Worm (Caenorhabditis elegans) whole organism, L4 larva: ENCODE results near the gene mtch-1.

Source experiments
- F49E8.2 ChIP-seq: sonication (generic microtip); optimal IDR thresholded peaks from 2 replicates; lab custom pipeline; 2016; ENCODE audit warnings: missing compliant biosample characterization, mild to moderate bottlenecking, missing genetic modification characterization, borderline replicate concordance
- T20F7.1 ChIP-seq: fragments of 200-800 bp; sonication (Bioruptor generic); optimal IDR thresholded peaks from 2 replicates; lab custom pipeline; 2018; ENCODE audit warnings: mild to moderate bottlenecking, missing genetic modification characterization, missing compliant biosample characterization
- T26A8.4 ChIP-seq: fragments of 200-800 bp; sonication (Bioruptor generic); IDR thresholded peaks from 2 replicates; pipeline ENCODE4 v1.3.6; 2022; ENCODE audit warnings: missing genetic modification characterization, missing compliant biosample characterization
- aha-1 ChIP-seq: fragments of 150-350 bp; peaks from one replicate; lab custom pipeline; 2014; ENCODE audit warnings: missing biosample characterization, missing genetic modification characterization
- arid-1 ChIP-seq: fragments of 200-800 bp; sonication (Bioruptor generic); conservative IDR thresholded peaks from 2 replicates; pipeline ENCODE4 v1.3.6; 2022; ENCODE audit warnings: missing genetic modification reagents, missing genetic modification characterization, missing compliant biosample characterization
- attf-4 ChIP-seq: sonication (generic microtip); optimal IDR thresholded peaks from 3 replicates; lab custom pipeline; 2017; ENCODE audit warnings: missing biosample characterization, missing genetic modification characterization
- ceh-20 ChIP-seq: fragments of 200-800 bp; sonication (Bioruptor generic); IDR thresholded peaks from 2 replicates; pipeline ENCODE4 v1.3.6; 2022; ENCODE audit warnings: missing genetic modification reagents, missing genetic modification characterization, missing compliant biosample characterization
- ces-1 ChIP-seq: fragments of 150-350 bp; sonication (generic microtip); optimal IDR thresholded peaks from 4 replicates; lab custom pipeline; 2014; ENCODE audit warnings: missing biosample characterization, missing genetic modification reagents, missing genetic modification characterization
- ctbp-1 ChIP-seq: fragments of 200-800 bp; sonication (Bioruptor generic); IDR thresholded peaks from 2 replicates; pipeline ENCODE4 v1.3.6; 2022; ENCODE audit warnings: missing genetic modification reagents, missing genetic modification characterization, missing compliant biosample characterization
- dmd-6 ChIP-seq: fragments of 200-800 bp; sonication (Bioruptor generic); IDR thresholded peaks from 2 replicates; pipeline ENCODE4 v1.3.6; 2022; ENCODE audit warnings: missing genetic modification reagents, missing genetic modification characterization, missing compliant biosample characterization
- dmd-9 ChIP-seq: fragments of 200-800 bp; sonication (Bioruptor generic); IDR thresholded peaks from 2 replicates; pipeline ENCODE4 v1.3.6; 2022; ENCODE audit warnings: missing genetic modification reagents, missing genetic modification characterization, missing compliant biosample characterization
- dpl-1 ChIP-seq: fragments of 150-350 bp; optimal IDR thresholded peaks from 2 replicates; lab custom pipeline; 2014; ENCODE audit warnings: missing biosample characterization, missing genetic modification reagents, missing genetic modification characterization
- duxl-1 ChIP-seq: sonication (generic microtip); optimal IDR thresholded peaks from 2 replicates; lab custom pipeline; 2016; ENCODE audit warnings: mild to moderate bottlenecking, missing genetic modification characterization, moderate library complexity, missing compliant biosample characterization; ENCODE audit not compliant: poor library complexity
- dve-1 ChIP-seq: sonication (generic microtip); optimal IDR thresholded peaks from 2 replicates; lab custom pipeline; 2017; ENCODE audit warnings: antibody characterized with exemption, mild to moderate bottlenecking, missing genetic modification characterization, missing compliant biosample characterization; ENCODE audit not compliant: insufficient read depth
- fos-1 ChIP-seq: fragments of 150-350 bp; optimal IDR thresholded peaks from 2 replicates; lab custom pipeline; 2014; ENCODE audit warnings: missing biosample characterization, missing genetic modification characterization
- hlh-11 ChIP-seq: fragments of 200-800 bp; sonication (Bioruptor generic); optimal IDR thresholded peaks from 2 replicates; lab custom pipeline; 2018; ENCODE audit warnings: mild to moderate bottlenecking, missing genetic modification characterization, missing compliant biosample characterization
- hlh-30 ChIP-seq: sonication (generic microtip); optimal IDR thresholded peaks from 2 replicates; lab custom pipeline; 2017; ENCODE audit warnings: antibody characterized with exemption, mild to moderate bottlenecking, missing genetic modification characterization, missing compliant biosample characterization; ENCODE audit not compliant: insufficient read depth
- hmg-1.1 ChIP-seq: fragments of 200-800 bp; sonication (Bioruptor generic); IDR thresholded peaks from 2 replicates; pipeline ENCODE4 v1.3.6; 2022; ENCODE audit warnings: missing genetic modification reagents, missing genetic modification characterization, missing compliant biosample characterization
- jun-1 ChIP-seq: fragments of 150-350 bp; optimal IDR thresholded peaks from 2 replicates; lab custom pipeline; 2014; ENCODE audit warnings: missing biosample characterization, missing genetic modification reagents, missing genetic modification characterization
- lin-38 ChIP-seq: fragments of 200-800 bp; sonication (Bioruptor generic); IDR thresholded peaks from 2 replicates; pipeline ENCODE4 v1.3.6; 2022; ENCODE audit warnings: missing genetic modification reagents, missing genetic modification characterization, missing compliant biosample characterization
- lin-39 ChIP-seq: fragments of 150-350 bp; optimal IDR thresholded peaks from 2 replicates; lab custom pipeline; 2014; ENCODE audit warnings: missing biosample characterization, missing genetic modification reagents, missing genetic modification characterization
- lsy-2 ChIP-seq, 2 experiments: fragments of 150-350 bp in 1 of 2; sonication (generic microtip) in 1 of 2; optimal IDR thresholded peaks; 2 replicates each; lab custom pipeline; 2014 to 2017; ENCODE audit warnings: missing biosample characterization in 2 of 2, missing genetic modification characterization in 2 of 2
- mep-1 ChIP-seq: fragments of 150-350 bp; sonication (generic microtip); optimal IDR thresholded peaks from 3 replicates; lab custom pipeline; 2014; ENCODE audit warnings: missing biosample characterization, missing genetic modification characterization
- mes-2 ChIP-seq: sonication (generic microtip); optimal IDR thresholded peaks from 2 replicates; lab custom pipeline; 2016; ENCODE audit warnings: missing genotype, mild to moderate bottlenecking, missing genetic modification characterization, missing compliant biosample characterization; ENCODE audit not compliant: poor library complexity, severe bottlenecking
- mxl-3 ChIP-seq: fragments of 200-800 bp; sonication (Bioruptor generic); optimal IDR thresholded peaks from 2 replicates; lab custom pipeline; 2018; ENCODE audit warnings: mild to moderate bottlenecking, missing genetic modification characterization, missing compliant biosample characterization
- nhr-25 ChIP-seq: sonication (generic microtip); optimal IDR thresholded peaks from 2 replicates; lab custom pipeline; 2017; ENCODE audit warnings: missing genetic modification characterization, mild to moderate bottlenecking, missing compliant biosample characterization, antibody characterized with exemption, moderate library complexity, borderline replicate concordance; ENCODE audit not compliant: insufficient read depth
- nhr-41 ChIP-seq: fragments of 200-800 bp; sonication (Bioruptor generic); IDR thresholded peaks from 2 replicates; pipeline ENCODE4 v1.3.6; 2022; ENCODE audit warnings: missing genetic modification reagents, missing genetic modification characterization, missing compliant biosample characterization
- nhr-42 ChIP-seq: fragments of 200-800 bp; sonication (Bioruptor generic); IDR thresholded peaks from 2 replicates; pipeline ENCODE4 v1.3.6; 2022; ENCODE audit warnings: missing genetic modification characterization, missing compliant biosample characterization
- nhr-48 ChIP-seq: sonication (generic microtip); optimal IDR thresholded peaks from 2 replicates; lab custom pipeline; 2016; ENCODE audit warnings: mild to moderate bottlenecking, missing genetic modification characterization, missing compliant biosample characterization
- php-3 ChIP-seq: fragments of 200-800 bp; sonication (Bioruptor generic); IDR thresholded peaks from 2 replicates; pipeline ENCODE4 v1.3.6; 2022; ENCODE audit warnings: missing genetic modification reagents, missing genetic modification characterization, missing compliant biosample characterization
- pqm-1 ChIP-seq: sonication (generic microtip); optimal IDR thresholded peaks from 2 replicates; lab custom pipeline; 2017; ENCODE audit warnings: missing biosample characterization, missing genetic modification characterization
- rbr-2 ChIP-seq: sonication (generic microtip); optimal IDR thresholded peaks from 2 replicates; lab custom pipeline; 2016; ENCODE audit warnings: missing genotype, missing genetic modification characterization, missing compliant biosample characterization
- sdz-12 ChIP-seq: fragments of 200-800 bp; sonication (Bioruptor generic); optimal IDR thresholded peaks from 2 replicates; lab custom pipeline; 2018; ENCODE audit warnings: mild to moderate bottlenecking, missing genetic modification characterization, missing compliant biosample characterization
- spr-1 ChIP-seq: sonication (generic microtip); optimal IDR thresholded peaks from 2 replicates; lab custom pipeline; 2016; ENCODE audit warnings: mild to moderate bottlenecking, missing genetic modification characterization, missing compliant biosample characterization
- tag-97 ChIP-seq: fragments of 200-800 bp; sonication (Bioruptor generic); IDR thresholded peaks from 2 replicates; pipeline ENCODE4 v1.3.6; 2022; ENCODE audit warnings: missing genetic modification characterization, missing compliant biosample characterization
- tra-1 ChIP-seq: fragments of 200-800 bp; sonication (Bioruptor generic); IDR thresholded peaks from 2 replicates; pipeline ENCODE4 v1.3.6; 2022; ENCODE audit warnings: missing genetic modification reagents, missing genetic modification characterization, missing compliant biosample characterization
- unc-62 ChIP-seq, 3 experiments: fragments of 150-350 bp in 1 of 3; sonication (generic microtip); optimal IDR thresholded peaks in 2 of 3; peaks in 1 of 3; 1 replicate in 1 of 3; 2 replicates in 2 of 3; lab custom pipeline; 2014 to 2017; ENCODE audit warnings: missing biosample characterization in 3 of 3, missing genetic modification characterization in 3 of 3, missing genetic modification reagents in 3 of 3, missing genotype in 1 of 3
- zfp-2 ChIP-seq: sonication (generic microtip); optimal IDR thresholded peaks from 2 replicates; lab custom pipeline; 2016; ENCODE audit warnings: mild to moderate bottlenecking, missing genetic modification characterization, missing compliant biosample characterization
- zfp-3 ChIP-seq: fragments of 200-800 bp; sonication (Bioruptor generic); conservative IDR thresholded peaks from 2 replicates; pipeline ENCODE4 v1.3.6; 2022; ENCODE audit warnings: missing genetic modification reagents, missing genetic modification characterization, missing compliant biosample characterization
- zip-2 ChIP-seq: fragments of 150-350 bp; optimal IDR thresholded peaks from 2 replicates; lab custom pipeline; 2014; ENCODE audit warnings: missing biosample characterization, missing genetic modification characterization
- ztf-7 ChIP-seq: fragments of 150-350 bp; optimal IDR thresholded peaks from 2 replicates; lab custom pipeline; 2014; ENCODE audit warnings: missing biosample characterization, missing genetic modification characterization

The mtch-1 gene

DNA sequence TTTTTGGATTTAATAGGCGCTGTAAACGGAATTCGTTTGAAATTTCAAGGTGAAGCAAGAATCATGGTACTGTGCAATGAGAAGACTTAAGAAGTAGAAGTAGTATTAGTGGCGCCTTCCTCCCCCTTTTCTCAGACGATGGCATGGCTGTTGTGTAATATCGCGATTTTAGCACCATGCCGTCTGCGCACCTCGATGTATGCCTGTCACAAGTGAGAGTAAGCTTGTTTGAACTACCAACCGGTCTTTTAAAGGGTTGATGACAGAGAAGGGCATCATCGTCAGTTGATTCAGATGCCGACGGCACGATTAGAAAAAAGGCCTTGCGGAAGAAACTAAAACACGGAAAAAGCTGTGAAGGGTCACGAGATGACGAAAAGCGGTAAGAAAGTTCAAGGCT, 30.0 kb upstream of the mtch-1 start:
- TF ChIP-seq lin-39, result no peak
- peak; percentile 52 for TF ChIP-seq nhr-25 (tag; lab: Kevin White, UChicago)
- TF ChIP-seq nhr-42 (GFP tag; lab: Robert Waterston, UW), result no peak
- peak; percentile 51 for TF ChIP-seq hlh-30
- TF ChIP-seq spr-1 (tag; lab: Kevin White, UChicago), result no peak
- TF ChIP-seq nhr-48 (tag; lab: Kevin White, UChicago), result peak; percentile 8
- TF ChIP-seq mxl-3 (GFP tag; lab: Kevin White, UChicago), result peak; percentile 61
- no peak for TF ChIP-seq duxl-1 (tag; lab: Kevin White, UChicago)
- no peak for TF ChIP-seq T20F7.1 (GFP tag; lab: Kevin White, UChicago)
- peak; percentile 73 for TF ChIP-seq aha-1 (tag; lab: Kevin White, UChicago)
- peak in 1 of 2 experiments; percentile 61 for TF ChIP-seq unc-62 (GFP tag; optimal IDR thresholded peaks at IDR 0.05 in 1 of 2; lab: Kevin White, UChicago)
- TF ChIP-seq unc-62 (tag; optimal IDR thresholded peaks at IDR 0.05; lab: Kevin White, UChicago), result no peak
- peak; percentile 20; the same call in 1 of the 2 replicates for TF ChIP-seq T26A8.4 (GFP tag; lab: Robert Waterston, UW)
- TF ChIP-seq pqm-1 (tag; lab: Kevin White, UChicago), result no peak
- peak; percentile 71 for TF ChIP-seq hlh-11 (tag; lab: Kevin White, UChicago)
- TF ChIP-seq ctbp-1 (GFP tag; lab: Robert Waterston, UW), result no peak
- TF ChIP-seq mep-1 (tag; lab: Kevin White, UChicago), result peak; percentile 1
- no peak for TF ChIP-seq tag-97 (GFP tag; lab: Robert Waterston, UW)
- TF ChIP-seq F49E8.2 (tag; lab: Kevin White, UChicago), result no peak

DNA sequence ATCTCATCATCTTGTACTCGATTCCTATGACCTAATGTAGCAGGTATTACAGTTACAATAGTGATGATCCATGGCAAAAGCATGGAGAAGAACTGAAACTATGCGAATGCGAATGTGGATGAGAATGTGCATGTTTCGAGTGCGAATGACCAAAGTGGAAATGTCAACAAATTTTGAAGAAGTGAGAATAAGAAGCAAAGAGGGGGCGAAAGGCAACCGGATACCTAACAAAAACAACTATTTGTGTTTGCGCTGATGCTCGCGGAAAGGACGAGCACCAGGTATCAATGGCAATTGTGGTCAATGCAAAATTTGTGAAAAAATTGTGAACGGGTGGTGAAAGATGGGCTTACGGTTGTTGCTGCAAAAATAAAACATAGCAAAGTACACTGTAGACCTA, 28.7 kb upstream of the mtch-1 start, which contains the start of gene nas-7:
Gene nas-7 (minus strand): TSS at position 101 of the 400 bp plus-strand sequence.
- peak; percentile 52 for TF ChIP-seq aha-1 (tag; lab: Kevin White, UChicago)
- TF ChIP-seq pqm-1 (tag; lab: Kevin White, UChicago), result no peak

DNA sequence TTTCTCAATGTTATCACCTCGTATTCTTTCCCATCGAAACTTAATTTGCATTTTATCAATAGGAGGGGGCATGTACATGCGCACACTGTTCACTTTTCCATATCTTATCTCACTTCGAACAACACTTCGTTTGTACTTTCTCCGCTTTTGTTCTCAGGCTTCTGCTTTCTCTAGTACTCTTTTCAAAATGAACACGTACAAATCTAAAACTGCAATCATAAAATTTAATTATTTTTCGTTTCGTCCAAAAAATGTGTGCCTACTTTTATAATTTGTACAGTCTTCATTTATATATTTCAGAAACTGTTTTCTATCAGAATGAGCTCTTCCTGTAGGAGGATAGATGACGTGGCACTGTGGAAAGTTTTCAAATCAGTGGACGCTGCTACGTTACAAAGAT, 24.7 kb upstream of the mtch-1 start, which contains the start of gene C07D10.1:
Gene C07D10.1 (plus strand): TSS at position 301 of the 400 bp plus-strand sequence.
- TF ChIP-seq attf-4 (tag; lab: Kevin White, UChicago) (no peak), lin-38 (GFP tag; lab: Robert Waterston, UW) (peak; percentile 9; the same call in 1 of the 2 replicates)

DNA sequence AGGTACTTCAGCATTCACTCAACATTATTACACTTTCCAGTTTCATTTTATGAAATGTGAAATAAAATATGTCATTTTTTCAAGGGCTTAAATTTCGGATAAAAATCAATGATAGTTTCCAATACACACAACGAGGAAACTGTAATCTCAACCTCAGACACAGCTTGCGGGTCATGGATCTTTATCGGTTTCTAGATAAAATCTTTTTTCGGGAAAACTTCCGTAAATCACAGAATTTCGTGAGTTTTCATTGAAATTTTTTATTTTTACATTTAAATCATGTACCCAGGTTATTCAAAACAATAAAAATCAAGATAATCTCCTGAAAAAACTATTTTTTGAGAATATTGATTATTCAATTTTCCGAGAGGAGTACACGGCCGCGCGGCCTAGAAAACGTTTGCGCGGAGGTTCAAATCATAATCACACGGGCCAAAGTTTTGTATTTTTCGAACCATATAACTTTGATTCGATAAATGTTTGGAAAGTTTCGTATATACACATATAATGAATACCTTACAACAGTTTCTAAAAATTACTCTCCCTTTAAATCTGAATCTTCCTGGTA, 23.4 kb upstream of the mtch-1 start:
- TF ChIP-seq lsy-2 (tag; optimal IDR thresholded peaks at IDR 0.05; lab: Kevin White, UChicago) (peak in 1 of 2 experiments; percentile 26), unc-62 (GFP tag; optimal IDR thresholded peaks at IDR 0.05 in 1 of 2; lab: Kevin White, UChicago) (no peak), unc-62 (tag; optimal IDR thresholded peaks at IDR 0.05; lab: Kevin White, UChicago) (no peak), nhr-41 (GFP tag; lab: Robert Waterston, UW) (no peak), ceh-20 (GFP tag; lab: Robert Waterston, UW) (no peak), dmd-6 (GFP tag; lab: Robert Waterston, UW) (no peak), zfp-3 (GFP tag; lab: Robert Waterston, UW) (0 out of 2 replicates have a peak, but pooled peaks have one; percentile 18), jun-1 (tag; lab: Kevin White, UChicago) (no peak), dpl-1 (GFP tag; lab: Kevin White, UChicago) (peak; percentile 50), zfp-2 (tag; lab: Kevin White, UChicago) (no peak), hlh-11 (tag; lab: Kevin White, UChicago) (no peak), sdz-12 (GFP tag; lab: Kevin White, UChicago) (no peak), php-3 (GFP tag; lab: Robert Waterston, UW) (no peak), duxl-1 (tag; lab: Kevin White, UChicago) (peak; percentile 40), arid-1 (0 out of 2 replicates have a peak, but pooled peaks have one; percentile 13), dmd-9 (GFP tag; lab: Robert Waterston, UW) (0 out of 2 replicates have a peak, but pooled peaks have one; percentile 28), dve-1 (tag; lab: Kevin White, UChicago) (peak; percentile 8), lin-38 (GFP tag; lab: Robert Waterston, UW) (peak; percentile 43; the same call in 1 of the 2 replicates), spr-1 (tag; lab: Kevin White, UChicago) (peak; percentile 5), mep-1 (tag; lab: Kevin White, UChicago) (peak; percentile 8), fos-1 (tag; lab: Kevin White, UChicago) (no peak), tra-1 (GFP tag; lab: Robert Waterston, UW) (no peak), rbr-2 (tag; lab: Kevin White, UChicago) (no peak), ces-1 (no peak), mes-2 (peak; percentile 78), ztf-7 (tag; lab: Kevin White, UChicago) (no peak), zip-2 (tag; lab: Kevin White, UChicago) (peak; percentile 58), hmg-1.1 (GFP tag; lab: Robert Waterston, UW) (no peak)
